Fruit fly (Drosophila melanogaster) whole organism, embryonic: Measurements from ENCODE around the gene Cdc50.

Source experiments
- BEAF-32 ChIP-seq: fragments of 200-800 bp; sonication (Bioruptor generic); optimal IDR thresholded peaks from 3 replicates; lab custom pipeline; 2017; ENCODE audit warnings: missing biosample characterization, missing genetic modification characterization, mild to moderate bottlenecking, moderate library complexity, missing genetic modification reagents
- CG11085 ChIP-seq: fragments of 200-800 bp; sonication (Bioruptor generic); IDR thresholded peaks from 2 replicates; pipeline ENCODE4 v1.3.6; 2022; ENCODE audit warnings: missing biosample characterization, missing genetic modification characterization
- CG12659 ChIP-seq: fragments of 200-800 bp; sonication (Bioruptor generic); optimal IDR thresholded peaks from 3 replicates; lab custom pipeline; 2017; ENCODE audit warnings: mild to moderate bottlenecking, missing biosample characterization, missing genetic modification reagents, missing genetic modification characterization
- CG1603 ChIP-seq: fragments of 200-800 bp; sonication (Bioruptor generic); optimal IDR thresholded peaks from 2 replicates; lab custom pipeline; 2019; ENCODE audit warnings: missing biosample characterization, mild to moderate bottlenecking, missing genetic modification characterization, moderate library complexity
- CG17186 ChIP-seq: fragments of 200-800 bp; sonication (Bioruptor generic); optimal IDR thresholded peaks from 3 replicates; lab custom pipeline; 2017; ENCODE audit warnings: missing biosample characterization, missing genetic modification reagents, missing genetic modification characterization
- CG31388 ChIP-seq: fragments of 200-800 bp; sonication (Bioruptor generic); optimal IDR thresholded peaks from 2 replicates; lab custom pipeline; 2016; ENCODE audit warnings: missing biosample characterization, missing genetic modification characterization
- CG32532 ChIP-seq: fragments of 200-800 bp; sonication (Bioruptor generic); IDR thresholded peaks from 2 replicates; pipeline ENCODE4 v1.3.6; 2022; ENCODE audit warnings: missing biosample characterization, missing genetic modification characterization
- CG3281 ChIP-seq: fragments of 200-800 bp; sonication (Bioruptor generic); optimal IDR thresholded peaks from 3 replicates; lab custom pipeline; 2017; ENCODE audit warnings: missing biosample characterization, mild to moderate bottlenecking, missing genetic modification characterization
- CG42726 ChIP-seq: fragments of 200-800 bp; sonication (Bioruptor generic); IDR thresholded peaks from 2 replicates; pipeline ENCODE4 v1.3.6; 2022; ENCODE audit warnings: missing biosample characterization, missing genetic modification characterization; ENCODE audit not compliant: partially characterized antibody
- CG4617 ChIP-seq: fragments of 200-800 bp; sonication (Bioruptor generic); optimal IDR thresholded peaks from 3 replicates; lab custom pipeline; 2016; ENCODE audit warnings: missing biosample characterization, missing genetic modification characterization, borderline replicate concordance
- CG4707 ChIP-seq: fragments of 200-800 bp; sonication (Bioruptor generic); optimal IDR thresholded peaks from 2 replicates; lab custom pipeline; 2018; ENCODE audit warnings: missing biosample characterization, mild to moderate bottlenecking, missing genetic modification characterization, moderate library complexity
- CG9437 ChIP-seq: fragments of 200-800 bp; sonication (Bioruptor generic); optimal IDR thresholded peaks from 2 replicates; lab custom pipeline; 2018; ENCODE audit warnings: missing biosample characterization, mild to moderate bottlenecking, missing genetic modification characterization
- CG9876 ChIP-seq: fragments of 200-800 bp; sonication (Bioruptor generic); optimal IDR thresholded peaks from 2 replicates; lab custom pipeline; 2016; ENCODE audit warnings: missing biosample characterization, missing genetic modification characterization
- Dll ChIP-seq: fragments of 200-800 bp; sonication (Bioruptor generic); IDR thresholded peaks from 4 replicates; pipeline ENCODE4 v1.3.6; 2022; ENCODE audit warnings: missing biosample characterization, missing genetic modification characterization; ENCODE audit not compliant: partially characterized antibody
- Dref ChIP-seq: fragments of 200-800 bp; sonication (Bioruptor generic); IDR thresholded peaks from 2 replicates; pipeline ENCODE4 v1.3.6; 2022; ENCODE audit warnings: missing biosample characterization, missing genetic modification characterization
- E2f2 ChIP-seq: fragments of 200-800 bp; sonication (Bioruptor generic); IDR thresholded peaks from 2 replicates; pipeline ENCODE4 v1.3.6; 2022; ENCODE audit warnings: missing biosample characterization, missing genetic modification characterization
- Elba2 ChIP-seq: fragments of 200-800 bp; sonication (Bioruptor generic); optimal IDR thresholded peaks from 3 replicates; lab custom pipeline; 2016; ENCODE audit warnings: missing biosample characterization, missing genetic modification characterization
- Fer2 ChIP-seq: fragments of 200-800 bp; sonication (Bioruptor generic); optimal IDR thresholded peaks from 2 replicates; lab custom pipeline; 2018; ENCODE audit warnings: missing biosample characterization, mild to moderate bottlenecking, missing genetic modification characterization, moderate library complexity
- HLH4C ChIP-seq: fragments of 200-800 bp; sonication (Bioruptor generic); IDR thresholded peaks from 3 replicates; pipeline ENCODE4 v1.3.6; 2022; ENCODE audit warnings: missing biosample characterization, missing genetic modification characterization; ENCODE audit not compliant: partially characterized antibody
- HmgZ ChIP-seq: fragments of 200-800 bp; sonication (Bioruptor generic); optimal IDR thresholded peaks from 2 replicates; lab custom pipeline; 2018; ENCODE audit warnings: missing biosample characterization, mild to moderate bottlenecking, missing genetic modification characterization
- Mes4 ChIP-seq: fragments of 200-800 bp; sonication (Bioruptor generic); optimal IDR thresholded peaks from 2 replicates; lab custom pipeline; 2016; ENCODE audit warnings: missing biosample characterization, missing genetic modification characterization
- Ravus ChIP-seq: fragments of 200-800 bp; sonication (Bioruptor generic); IDR thresholded peaks from 2 replicates; pipeline ENCODE4 v1.3.6; 2022; ENCODE audit warnings: missing biosample characterization, missing genetic modification characterization
- Rfx ChIP-seq: fragments of 200-800 bp; sonication (Bioruptor generic); IDR thresholded peaks from 2 replicates; pipeline ENCODE4 v1.3.6; 2022; ENCODE audit warnings: missing biosample characterization, missing genetic modification characterization
- Scr ChIP-seq: fragments of 200-800 bp; sonication (Bioruptor generic); IDR thresholded peaks from 2 replicates; pipeline ENCODE4 v1.3.6; 2022; ENCODE audit warnings: missing biosample characterization, missing genetic modification characterization; ENCODE audit not compliant: partially characterized antibody
- Usf ChIP-seq: fragments of 200-800 bp; sonication (Bioruptor generic); optimal IDR thresholded peaks from 2 replicates; lab custom pipeline; 2017; ENCODE audit warnings: missing genotype, missing biosample characterization, missing genetic modification characterization
- YL-1 ChIP-seq: fragments of 200-800 bp; sonication (Bioruptor generic); optimal IDR thresholded peaks from 3 replicates; lab custom pipeline; 2017; ENCODE audit warnings: missing biosample characterization, mild to moderate bottlenecking, missing genetic modification characterization
- amos ChIP-seq: fragments of 200-800 bp; sonication (Bioruptor generic); IDR thresholded peaks from 2 replicates; pipeline ENCODE4 v1.3.6; 2022; ENCODE audit warnings: missing biosample characterization, missing genetic modification characterization; ENCODE audit not compliant: partially characterized antibody
- btn ChIP-seq: fragments of 200-800 bp; sonication (Bioruptor generic); optimal IDR thresholded peaks from 2 replicates; lab custom pipeline; 2016; ENCODE audit warnings: missing biosample characterization, missing genetic modification characterization
- chinmo ChIP-seq: fragments of 200-800 bp; sonication (Bioruptor generic); IDR thresholded peaks from 4 replicates; pipeline ENCODE4 v1.3.6; 2022; ENCODE audit warnings: missing biosample characterization, missing genetic modification characterization; ENCODE audit not compliant: partially characterized antibody
- crp ChIP-seq, 2 experiments: fragments of 200-800 bp; sonication (Bioruptor generic); optimal IDR thresholded peaks; 2 replicates in 1 of 2; 3 replicates in 1 of 2; lab custom pipeline; 2017; ENCODE audit warnings: missing biosample characterization in 2 of 2, missing genetic modification characterization in 2 of 2, mild to moderate bottlenecking in 1 of 2, moderate library complexity in 1 of 2
- da ChIP-seq: fragments of 200-800 bp; sonication (Bioruptor generic); optimal IDR thresholded peaks from 2 replicates; lab custom pipeline; 2016; ENCODE audit warnings: missing biosample characterization, missing genetic modification characterization
- dmrt99B ChIP-seq: fragments of 200-800 bp; sonication (Bioruptor generic); optimal IDR thresholded peaks from 2 replicates; lab custom pipeline; 2018; ENCODE audit warnings: missing biosample characterization, mild to moderate bottlenecking, missing genetic modification characterization, moderate library complexity
- fd3F ChIP-seq: fragments of 200-800 bp; sonication (Bioruptor generic); optimal IDR thresholded peaks from 2 replicates; lab custom pipeline; 2018; ENCODE audit warnings: missing biosample characterization, mild to moderate bottlenecking, missing genetic modification characterization, moderate library complexity
- hbn ChIP-seq: fragments of 200-800 bp; sonication (Bioruptor generic); IDR thresholded peaks from 2 replicates; pipeline ENCODE4 v1.3.6; 2022; ENCODE audit warnings: missing biosample characterization, missing genetic modification characterization; ENCODE audit not compliant: partially characterized antibody
- kah ChIP-seq: fragments of 200-800 bp; sonication (Bioruptor generic); optimal IDR thresholded peaks from 2 replicates; lab custom pipeline; 2018; ENCODE audit warnings: missing biosample characterization, mild to moderate bottlenecking, missing genetic modification characterization
- kni ChIP-seq: fragments of 200-800 bp; sonication (Bioruptor generic); optimal IDR thresholded peaks from 3 replicates; lab custom pipeline; 2017; ENCODE audit warnings: mild to moderate bottlenecking, missing biosample characterization, missing genetic modification reagents, missing genetic modification characterization
- lilli ChIP-seq: fragments of 200-800 bp; sonication (Bioruptor generic); optimal IDR thresholded peaks from 3 replicates; lab custom pipeline; 2016; ENCODE audit warnings: missing biosample characterization, missing genetic modification characterization
- maf-S ChIP-seq: fragments of 200-800 bp; sonication (Bioruptor generic); optimal IDR thresholded peaks from 2 replicates; lab custom pipeline; 2016; ENCODE audit warnings: missing biosample characterization, missing genetic modification characterization
- mam ChIP-seq: fragments of 200-800 bp; sonication (Bioruptor generic); optimal IDR thresholded peaks from 3 replicates; lab custom pipeline; 2016; ENCODE audit warnings: missing biosample characterization, missing genetic modification characterization
- mirr ChIP-seq: fragments of 200-800 bp; sonication (Bioruptor generic); optimal IDR thresholded peaks from 3 replicates; lab custom pipeline; 2018; ENCODE audit warnings: missing biosample characterization, mild to moderate bottlenecking, missing genetic modification characterization
- mld ChIP-seq: fragments of 200-800 bp; sonication (Bioruptor generic); IDR thresholded peaks from 3 replicates; pipeline ENCODE4 v1.3.6; 2022; ENCODE audit warnings: missing biosample characterization, missing genetic modification characterization; ENCODE audit not compliant: partially characterized antibody
- nerfin-2 ChIP-seq: fragments of 200-800 bp; sonication (Bioruptor generic); IDR thresholded peaks from 2 replicates; pipeline ENCODE4 v1.3.6; 2022; ENCODE audit warnings: missing biosample characterization, missing genetic modification characterization; ENCODE audit not compliant: partially characterized antibody
- onecut ChIP-seq: fragments of 200-800 bp; sonication (Bioruptor generic); IDR thresholded peaks from 2 replicates; pipeline ENCODE4 v1.3.6; 2022; ENCODE audit warnings: missing biosample characterization, missing genetic modification characterization
- pho ChIP-seq: fragments of 200-800 bp; sonication (Bioruptor generic); optimal IDR thresholded peaks from 2 replicates; lab custom pipeline; 2016; ENCODE audit warnings: missing biosample characterization, missing genetic modification characterization
- rib ChIP-seq: fragments of 200-800 bp; sonication (Bioruptor generic); IDR thresholded peaks from 2 replicates; pipeline ENCODE4 v1.3.6; 2022; ENCODE audit warnings: missing biosample characterization, missing genetic modification characterization
- salm ChIP-seq: fragments of 200-800 bp; sonication (Bioruptor generic); optimal IDR thresholded peaks from 2 replicates; lab custom pipeline; 2018; ENCODE audit warnings: missing biosample characterization, mild to moderate bottlenecking, missing genetic modification characterization
- trem ChIP-seq: fragments of 200-800 bp; optimal IDR thresholded peaks from 3 replicates; lab custom pipeline; 2019; ENCODE audit warnings: missing biosample characterization, mild to moderate bottlenecking, missing genetic modification characterization, moderate library complexity
- tup ChIP-seq: fragments of 200-800 bp; sonication (Bioruptor generic); optimal IDR thresholded peaks from 2 replicates; lab custom pipeline; 2016; ENCODE audit warnings: missing biosample characterization, mild to moderate bottlenecking, missing genetic modification characterization, moderate library complexity
- z ChIP-seq: fragments of 200-800 bp; sonication (Bioruptor generic); IDR thresholded peaks from 3 replicates; pipeline ENCODE4 v1.3.6; 2022; ENCODE audit warnings: missing biosample characterization, missing genetic modification characterization

The Cdc50 gene

DNA sequence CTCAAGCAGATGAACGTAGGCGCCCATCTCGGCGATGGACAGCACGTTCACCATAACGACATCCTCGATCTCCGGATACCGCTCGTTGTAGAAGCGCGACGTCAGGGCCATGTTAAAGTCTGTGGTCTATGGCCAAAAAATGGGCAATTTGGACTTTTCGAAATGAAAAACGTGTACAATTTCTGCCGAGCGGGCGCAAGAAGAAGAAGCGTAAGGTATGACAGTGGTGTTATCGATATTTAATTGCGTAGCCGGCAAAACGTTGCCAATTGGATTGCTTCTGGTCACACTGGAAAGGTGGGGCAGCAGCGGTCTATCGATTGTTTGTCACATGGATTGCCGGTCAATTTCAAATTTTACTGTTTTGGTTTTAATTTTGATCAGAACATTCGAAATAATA lies 5.7 kb upstream of the Cdc50 start, which contains the start of gene eIF2alpha (continued):
- TF ChIP-seq CG32532 (GFP tag; lab: Robert Waterston, UW) = peak; percentile 9; the same call in 1 of the 2 replicates
- no peak for TF ChIP-seq CG11085 (GFP tag; lab: Robert Waterston, UW)
- no peak for TF ChIP-seq rib (GFP tag; lab: Robert Waterston, UW)
- no peak for TF ChIP-seq maf-S (GFP tag; lab: Kevin White, UChicago)
- peak; percentile 56 for TF ChIP-seq YL-1 (GFP tag; lab: Kevin White, UChicago)
- peak; percentile 72 for TF ChIP-seq Scr
- peak; percentile 32 for TF ChIP-seq mirr
- TF ChIP-seq CG12659 (GFP tag; lab: Kevin White, UChicago) = peak; percentile 48
- TF ChIP-seq HmgZ (tag; lab: Kevin White, UChicago) = peak; percentile 64
- no peak for TF ChIP-seq CG31388 (GFP tag; lab: Kevin White, UChicago)
- TF ChIP-seq Rfx (GFP tag; lab: Robert Waterston, UW) = no peak
- no peak for TF ChIP-seq lilli (GFP tag; lab: Kevin White, UChicago)
- TF ChIP-seq CG3281 (GFP tag; lab: Kevin White, UChicago) = no peak
- TF ChIP-seq crp (GFP tag; optimal IDR thresholded peaks at IDR 0.05; lab: Kevin White, UChicago) = peak in 1 of 2 experiments; percentile 62
- no peak for TF ChIP-seq dmrt99B (tag; lab: Kevin White, UChicago)
- 0 out of 2 replicates have a peak, but pooled peaks have one; percentile 17 for TF ChIP-seq onecut (GFP tag; lab: Robert Waterston, UW)
- no peak for TF ChIP-seq fd3F (GFP tag; lab: Kevin White, UChicago)
- peak; percentile 95 for TF ChIP-seq Dref (GFP tag; lab: Robert Waterston, UW)
- TF ChIP-seq nerfin-2 = peak; percentile 61; the same call in 1 of the 2 replicates
- no peak for TF ChIP-seq kah (GFP tag; lab: Kevin White, UChicago)
- TF ChIP-seq BEAF-32 = peak; percentile 84
- TF ChIP-seq Ravus (GFP tag; lab: Robert Waterston, UW) = no peak
- TF ChIP-seq CG9437 (GFP tag; lab: Kevin White, UChicago) = peak; percentile 25
- TF ChIP-seq Usf (GFP tag; lab: Kevin White, UChicago) = no peak
- TF ChIP-seq CG4617 = peak; percentile 58
- no peak for TF ChIP-seq tup
- TF ChIP-seq Fer2 (tag; lab: Kevin White, UChicago) = no peak
- peak; percentile 58 for TF ChIP-seq Elba2 (GFP tag; lab: Kevin White, UChicago)
- peak; percentile 79 for TF ChIP-seq CG42726 (GFP tag; lab: Robert Waterston, UW)
- TF ChIP-seq btn (GFP tag; lab: Kevin White, UChicago) = no peak
- no peak for TF ChIP-seq z (GFP tag; lab: Robert Waterston, UW)
- TF ChIP-seq mam (GFP tag; lab: Kevin White, UChicago) = no peak
- TF ChIP-seq kni (GFP tag; lab: Kevin White, UChicago) = no peak
- peak; percentile 31 for TF ChIP-seq trem (tag; lab: Kevin White, UChicago)
- TF ChIP-seq CG1603 (tag; lab: Kevin White, UChicago) = peak; percentile 75
- TF ChIP-seq amos (GFP tag; lab: Robert Waterston, UW) = peak; percentile 87
- no peak for TF ChIP-seq pho (GFP tag; lab: Kevin White, UChicago)
- TF ChIP-seq da (GFP tag; lab: Kevin White, UChicago) = no peak
- peak; percentile 76 for TF ChIP-seq hbn (GFP tag; lab: Robert Waterston, UW)
- TF ChIP-seq CG17186 = peak; percentile 57
- TF ChIP-seq CG4707 (GFP tag; lab: Kevin White, UChicago) = no peak
- no peak for TF ChIP-seq Mes4 (GFP tag; lab: Kevin White, UChicago)
- TF ChIP-seq Dll = peak; percentile 72
- peak; percentile 80 for TF ChIP-seq HLH4C (GFP tag; lab: Robert Waterston, UW)
- no peak for TF ChIP-seq CG9876 (GFP tag; lab: Kevin White, UChicago)
- peak; percentile 90 for TF ChIP-seq E2f2 (GFP tag; lab: Robert Waterston, UW)
- peak; percentile 76; the same call in 2 of the 4 replicates for TF ChIP-seq chinmo
- TF ChIP-seq mld (GFP tag; lab: Robert Waterston, UW) = peak; percentile 70; the same call in 1 of the 3 replicates
- no peak for TF ChIP-seq salm (tag; lab: Kevin White, UChicago)
